Fruit fly (Drosophila melanogaster): ENCODE results near the gene CG11349.

CG11349 gene

DNA sequence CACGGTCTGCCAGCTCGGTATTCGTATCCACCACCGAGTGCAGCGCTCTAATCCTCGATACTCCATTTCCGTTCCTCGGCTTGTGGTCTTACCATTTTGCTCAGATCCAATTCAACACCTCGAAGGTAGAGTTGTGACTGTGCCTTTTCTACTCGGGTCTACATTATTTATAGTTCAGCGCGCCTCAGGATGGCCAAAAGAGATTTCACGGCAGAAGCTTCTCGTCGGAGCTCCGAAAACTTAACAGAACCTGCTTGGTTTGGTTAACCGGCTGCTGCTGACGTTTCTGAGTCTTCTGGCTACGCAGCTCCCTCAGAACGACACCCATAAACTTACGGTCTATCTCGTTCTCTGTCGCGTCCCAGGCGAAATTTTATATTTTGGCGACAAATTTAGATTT lies 6.3 kb upstream of the CG11349 start, which contains the start of gene CG32241:
Gene CG32241, minus strand, starts transcription at position 101 of the 400 bp plus-strand sequence.
- no peak for TF ChIP-seq CG17801 (GFP tag; optimal IDR thresholded peaks at IDR 0.05; ENCODE audit: partially characterized antibody)

DNA sequence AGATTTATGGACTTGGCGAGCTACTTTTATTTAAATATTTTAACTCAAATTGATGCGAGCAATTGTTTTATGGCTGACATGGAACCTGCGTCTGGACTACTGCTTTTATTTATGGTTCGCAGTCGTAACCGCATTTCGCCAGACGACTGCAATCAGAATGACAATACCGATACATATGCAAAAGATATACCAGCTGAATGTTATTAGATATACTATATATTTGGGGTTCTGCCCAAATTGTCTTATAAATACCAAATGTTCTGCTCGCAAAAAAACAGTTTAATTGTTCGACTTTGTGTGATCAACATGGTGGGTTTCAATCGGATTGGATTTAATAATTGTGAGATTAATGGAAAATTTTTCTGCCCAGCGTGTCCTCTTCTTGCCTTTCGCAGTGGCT lies 3.2 kb upstream of the CG11349 start, which contains the start of gene CG32249:
Gene CG32249, plus strand, starts transcription at position 301 of the 400 bp plus-strand sequence.
- no peak for TF ChIP-seq CG17801 (GFP tag; optimal IDR thresholded peaks at IDR 0.05; ENCODE audit: partially characterized antibody)

DNA sequence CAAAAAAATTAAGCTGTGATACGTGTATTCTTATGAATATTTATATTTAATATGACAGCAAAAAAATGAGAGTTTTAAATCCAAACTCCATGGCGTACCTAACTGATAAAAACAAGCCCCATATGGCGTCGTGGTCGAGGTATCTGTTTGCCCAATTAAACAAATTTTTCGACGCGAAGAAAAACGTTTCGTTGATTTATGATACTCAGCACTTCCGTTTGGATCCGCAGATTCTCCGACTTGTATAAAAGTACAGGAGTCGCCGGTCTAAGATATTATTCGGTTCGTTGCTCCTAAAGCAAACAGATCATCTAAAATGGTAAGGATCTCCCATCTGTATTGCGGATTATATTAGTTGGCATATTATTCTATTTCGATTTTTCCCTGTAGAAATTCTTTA lies 1.4 kb upstream of the CG11349 start, which contains the start of gene CG32248:
Gene CG32248, plus strand, starts transcription at position 301 of the 400 bp plus-strand sequence.
- TF ChIP-seq CG17801 (GFP tag; optimal IDR thresholded peaks at IDR 0.05; ENCODE audit: partially characterized antibody): no peak

DNA sequence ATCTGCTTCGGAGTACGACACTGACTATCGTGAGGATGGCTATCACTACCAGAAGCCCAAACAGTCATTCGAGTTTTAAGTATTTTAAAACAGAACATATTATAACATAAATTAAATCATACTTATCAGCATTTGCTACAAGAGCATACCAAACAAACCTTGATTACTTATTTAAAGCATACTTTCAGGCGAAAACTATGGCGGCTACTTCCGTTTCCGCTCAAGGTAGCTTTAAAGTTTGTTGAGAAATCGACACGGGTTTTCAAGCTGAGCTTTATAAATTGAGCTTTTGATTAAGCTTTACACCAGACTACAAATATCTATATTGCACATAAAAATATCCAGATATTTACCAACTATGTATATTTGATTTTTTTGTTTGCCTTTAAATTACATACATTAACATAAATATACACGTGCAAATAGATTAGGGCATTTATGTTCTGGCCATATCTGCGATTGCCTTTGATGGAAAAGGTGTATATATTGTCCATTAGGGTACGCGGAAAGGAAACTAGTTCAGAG lies 2.1 kb downstream of the CG11349 start:
- TF ChIP-seq CG17801 (GFP tag; optimal IDR thresholded peaks at IDR 0.05; ENCODE audit: partially characterized antibody): peak; percentile 86

DNA sequence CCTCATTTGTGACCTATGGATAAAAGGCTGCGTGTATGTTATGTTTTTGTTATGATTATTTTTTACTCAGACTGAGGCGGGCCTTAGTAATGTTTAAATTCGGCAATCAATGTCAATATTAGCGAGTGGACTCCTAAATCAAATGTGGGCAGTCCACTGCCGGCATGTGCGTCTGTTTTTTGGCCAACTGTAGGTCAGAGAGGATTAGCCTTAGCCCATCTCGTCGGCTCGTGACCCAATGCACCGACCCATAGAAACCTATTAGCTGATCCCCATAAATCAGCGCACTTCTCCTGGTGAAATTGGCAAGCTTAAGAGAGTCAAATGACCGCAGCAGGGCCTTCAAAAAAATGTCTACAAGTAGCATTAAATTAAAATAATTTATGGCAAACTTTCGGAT lies 2.8 kb downstream of the CG11349 start:
- TF ChIP-seq CG17801 (GFP tag; optimal IDR thresholded peaks at IDR 0.05; ENCODE audit: partially characterized antibody): no peak

DNA sequence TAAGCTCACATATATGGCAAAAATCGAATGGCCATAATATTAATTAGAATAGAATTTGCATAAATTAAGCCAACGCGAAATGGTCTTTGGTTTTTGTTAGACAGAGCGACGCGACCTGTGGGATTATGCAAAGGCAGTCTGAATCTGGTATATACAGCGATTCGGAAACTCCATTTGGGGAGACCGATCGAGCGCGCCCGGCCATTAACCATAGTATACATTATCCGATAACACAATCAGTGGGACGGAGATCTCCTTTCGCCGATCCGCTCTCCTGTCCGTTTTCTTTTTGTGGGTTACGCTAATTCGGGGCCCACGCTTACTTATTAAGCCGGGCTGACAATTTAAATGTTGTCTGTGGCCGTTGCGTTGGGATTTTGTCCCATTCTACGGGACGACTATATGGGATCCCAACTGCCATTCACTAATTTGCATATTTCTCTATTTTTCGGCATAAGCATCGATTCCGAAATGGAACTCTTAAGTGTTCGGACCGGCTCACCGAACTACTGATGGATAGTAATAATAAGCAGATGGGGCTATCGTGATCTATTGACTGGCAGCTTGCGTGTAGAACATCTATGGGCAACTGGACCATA lies 4.9 kb downstream of the CG11349 start:
- TF ChIP-seq CG17801 (GFP tag; optimal IDR thresholded peaks at IDR 0.05; ENCODE audit: partially characterized antibody): no peak

DNA sequence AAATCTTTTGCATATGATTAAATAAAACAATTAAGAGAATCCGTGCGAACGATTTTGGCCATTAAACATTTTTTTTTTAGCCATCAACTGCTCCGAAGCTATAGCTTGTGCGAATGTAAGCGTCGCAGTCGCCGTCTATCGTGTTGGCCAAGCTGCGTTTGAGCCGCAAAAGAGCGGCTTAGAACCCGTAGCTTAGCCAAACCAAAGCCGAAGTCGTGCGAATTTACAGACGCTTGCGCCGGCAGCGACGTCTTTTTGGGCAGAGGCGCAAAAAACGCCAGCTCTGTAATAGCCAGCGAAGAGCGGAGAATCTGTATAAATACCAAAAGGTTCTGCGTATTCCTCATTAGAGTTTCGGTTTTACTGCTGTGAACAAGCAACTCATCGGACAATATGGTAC lies 7.1 kb downstream of the CG11349 start, which contains the start of gene CG7465:
Gene CG7465, plus strand, starts transcription at position 346 of the 400 bp plus-strand sequence.
- no peak for TF ChIP-seq CG17801 (GFP tag; optimal IDR thresholded peaks at IDR 0.05; ENCODE audit: partially characterized antibody)

DNA sequence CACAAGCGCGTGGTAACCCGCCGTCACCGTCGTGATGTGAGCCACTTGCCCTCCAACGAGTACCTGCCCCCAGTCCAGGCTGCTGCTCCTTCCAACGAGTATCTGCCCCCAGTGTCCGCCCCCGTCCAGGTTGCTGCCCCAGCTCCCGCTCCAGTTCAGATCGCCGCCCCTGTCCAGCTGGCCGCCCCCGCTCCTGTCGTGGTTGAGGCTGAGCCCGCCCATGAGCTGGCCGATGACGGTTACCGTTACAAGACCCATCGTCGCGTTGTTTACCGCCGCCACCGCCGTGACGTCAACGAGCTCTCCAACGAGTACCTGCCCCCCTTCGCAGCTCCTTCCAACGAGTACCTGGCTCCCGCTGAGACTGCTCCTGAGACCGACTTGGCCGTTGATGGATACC lies 7.9 kb downstream of the CG11349 start:
- TF ChIP-seq CG17801 (GFP tag; optimal IDR thresholded peaks at IDR 0.05; ENCODE audit: partially characterized antibody): no peak

DNA sequence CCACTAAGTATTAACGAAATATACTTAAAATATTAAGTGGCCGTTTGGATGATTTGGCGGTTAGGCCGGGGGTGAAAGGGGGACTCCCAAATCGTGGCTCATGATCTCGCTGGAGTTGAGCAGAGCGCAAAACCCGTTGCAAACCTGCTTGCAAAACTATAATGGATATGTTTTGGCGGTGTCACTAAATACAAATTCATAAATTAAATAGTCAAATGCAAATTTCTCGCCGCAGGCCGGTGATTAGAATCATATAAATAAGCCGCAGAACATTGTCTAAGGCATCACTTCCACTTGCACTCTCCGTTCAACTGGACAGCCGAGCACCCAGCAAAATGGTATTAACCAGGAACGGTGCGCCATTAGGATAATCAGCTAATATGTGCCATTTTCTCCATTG lies 9.6 kb downstream of the CG11349 start, which contains the start of gene CG11350:
Gene CG11350, plus strand, starts transcription at position 301 of the 400 bp plus-strand sequence.
- TF ChIP-seq CG17801 (GFP tag; optimal IDR thresholded peaks at IDR 0.05; ENCODE audit: partially characterized antibody): no peak

DNA sequence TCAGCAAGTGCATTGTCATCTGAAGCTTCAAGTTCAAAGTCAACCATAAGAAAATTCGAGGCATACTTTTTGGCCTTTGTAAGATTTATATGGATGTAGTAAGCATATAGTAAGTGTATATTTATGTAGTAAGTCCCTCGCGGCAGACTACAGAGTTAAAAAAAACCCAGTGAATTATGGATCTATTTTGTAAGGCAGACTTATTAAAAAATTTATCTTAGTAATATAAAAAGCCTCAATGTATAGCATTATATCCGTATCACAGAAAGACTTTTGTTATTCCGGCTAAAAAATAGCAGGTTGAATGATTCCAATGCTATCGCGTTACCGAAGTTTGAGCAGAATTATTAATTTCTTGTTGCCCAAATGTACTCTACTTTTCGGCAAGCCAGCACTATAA lies 11.8 kb downstream of the CG11349 start:
- no peak for TF ChIP-seq CG17801 (GFP tag; optimal IDR thresholded peaks at IDR 0.05; ENCODE audit: partially characterized antibody)

DNA sequence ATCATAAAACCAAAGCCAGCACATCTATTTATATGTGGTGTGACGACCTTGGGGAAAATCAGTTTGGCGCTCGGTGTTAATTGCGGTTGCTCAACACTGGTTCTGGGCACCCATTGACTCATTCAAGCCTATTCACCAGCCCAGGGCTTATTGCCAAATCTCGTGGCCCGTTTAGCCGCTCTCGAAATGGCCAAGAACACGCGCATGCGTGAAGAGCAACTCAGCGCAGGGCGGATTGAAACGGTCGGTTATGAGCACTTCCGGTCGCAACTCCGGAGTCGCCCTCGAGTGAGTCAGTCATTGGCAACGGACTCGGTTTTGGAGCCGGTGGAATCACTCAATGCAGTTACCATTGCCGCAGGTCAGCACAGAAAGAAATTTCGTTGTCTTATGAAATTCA lies 16.6 kb downstream of the CG11349 start:
- TF ChIP-seq CG17801 (GFP tag; optimal IDR thresholded peaks at IDR 0.05; ENCODE audit: partially characterized antibody): no peak

DNA sequence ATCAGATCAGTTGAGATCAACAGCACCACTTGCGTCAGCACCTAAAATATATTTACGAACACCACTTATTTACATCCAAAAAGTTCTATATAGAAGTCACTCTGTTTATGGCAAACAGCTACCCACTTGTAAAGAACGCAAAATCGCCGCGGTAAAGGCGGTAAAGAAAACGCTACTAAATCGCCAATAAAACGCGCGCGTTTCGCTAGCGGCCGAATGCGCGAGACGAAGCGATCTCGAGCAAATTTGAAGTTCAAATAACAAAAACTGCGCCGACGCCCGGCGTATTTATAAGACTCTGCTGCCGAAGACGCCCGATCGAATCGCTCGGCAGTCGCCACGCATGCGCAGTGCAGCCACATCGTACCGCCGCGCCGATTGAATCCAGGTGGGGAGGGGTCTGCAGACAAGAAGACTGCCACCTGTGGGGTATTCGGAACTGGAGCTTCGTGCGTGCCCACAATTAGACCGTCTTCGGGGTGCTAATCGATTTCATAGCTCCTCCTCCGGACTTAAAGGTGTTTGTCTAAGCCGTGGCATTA lies 17.9 kb downstream of the CG11349 start, which contains the start of gene CG13722:
Gene CG13722, minus strand, starts transcription at position 262 of the 542 bp plus-strand sequence.
- TF ChIP-seq CG17801 (GFP tag; optimal IDR thresholded peaks at IDR 0.05; ENCODE audit: partially characterized antibody): no peak

DNA sequence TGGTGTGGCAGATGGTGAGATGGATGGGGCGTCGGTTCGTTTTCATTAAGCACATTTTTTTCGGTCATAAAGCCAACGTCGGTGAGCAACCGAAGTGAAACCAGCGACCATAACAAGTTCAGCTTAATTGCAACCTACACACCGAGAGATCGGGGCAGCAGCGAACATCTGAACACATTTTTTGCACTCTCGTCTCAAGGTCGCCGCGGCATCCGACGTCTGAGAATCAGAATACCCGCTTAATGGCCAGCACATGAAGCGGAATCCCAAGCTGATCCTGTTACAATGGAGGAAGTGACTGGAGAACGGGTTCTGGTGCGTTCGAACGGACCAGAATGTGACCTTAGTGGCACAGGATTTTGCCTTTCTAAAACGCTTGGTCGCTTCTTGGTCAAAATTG lies 20.7 kb downstream of the CG11349 start:
- no peak for TF ChIP-seq CG17801 (GFP tag; optimal IDR thresholded peaks at IDR 0.05; ENCODE audit: partially characterized antibody)

DNA sequence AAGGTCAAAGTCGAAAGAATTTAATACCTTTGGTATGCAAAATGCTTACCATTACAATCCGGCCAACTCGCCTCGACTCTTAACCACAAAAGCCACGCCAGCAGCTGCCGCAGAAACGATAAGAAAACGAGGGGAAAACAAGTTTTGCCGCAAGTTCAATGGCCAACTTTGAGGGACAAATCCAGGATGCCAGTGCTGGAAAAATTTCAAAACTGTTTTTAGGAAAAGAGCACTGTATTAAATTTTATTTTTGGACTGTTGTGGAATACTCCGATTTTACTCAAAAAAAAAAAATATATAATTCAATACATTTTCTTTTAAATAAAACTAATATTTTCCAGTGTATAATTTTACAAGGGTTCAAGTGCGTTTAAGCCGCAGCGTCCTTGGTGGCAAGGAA lies 21.7 kb downstream of the CG11349 start:
- TF ChIP-seq CG17801 (GFP tag; optimal IDR thresholded peaks at IDR 0.05; ENCODE audit: partially characterized antibody): no peak

DNA sequence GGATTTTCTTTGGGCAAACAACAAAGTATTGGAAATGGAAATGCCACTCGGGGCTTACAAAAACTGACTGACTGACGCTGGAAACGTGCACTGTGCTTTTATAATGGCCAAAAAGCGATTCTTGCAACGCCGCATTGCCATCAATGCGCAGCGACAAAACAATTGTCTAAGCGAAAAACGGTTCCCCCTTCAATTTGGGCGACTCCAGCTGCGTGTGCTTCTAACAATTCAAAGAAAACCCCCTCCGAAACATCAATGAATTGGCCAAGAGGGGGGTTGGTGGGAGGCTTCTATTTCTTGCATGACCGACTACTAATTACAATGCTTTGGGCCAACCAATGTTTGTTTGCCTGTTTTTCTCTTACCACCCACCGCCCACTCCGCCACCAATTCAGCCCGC lies 24.8 kb downstream of the CG11349 start, which contains the start of gene CG13721:
Gene CG13721, minus strand, starts transcription at position 101 of the 400 bp plus-strand sequence.
- no peak for TF ChIP-seq CG17801 (GFP tag; optimal IDR thresholded peaks at IDR 0.05; ENCODE audit: partially characterized antibody)

DNA sequence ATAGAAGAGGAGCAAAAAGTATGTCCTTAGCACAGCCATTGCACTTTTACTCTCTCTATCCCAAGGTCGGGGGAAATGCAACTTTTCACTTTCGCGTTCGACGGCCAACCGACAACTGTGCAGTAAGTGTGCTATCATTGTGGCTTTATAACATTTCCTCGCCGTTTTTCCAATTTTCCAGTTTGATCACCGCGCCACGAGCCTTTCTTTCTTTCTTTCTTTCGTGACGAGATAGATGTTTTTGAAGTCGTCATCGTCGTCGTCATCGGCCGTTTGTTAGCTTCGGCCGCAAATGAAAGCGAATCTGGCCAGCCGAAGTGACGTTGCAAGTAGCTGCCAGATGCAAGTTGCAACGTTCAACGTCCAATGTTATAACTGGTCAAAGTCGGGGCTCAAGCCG lies 27.5 kb downstream of the CG11349 start, which contains the start of gene CG13720:
Gene CG13720, minus strand, starts transcription at position 101 of the 400 bp plus-strand sequence.
- TF ChIP-seq CG17801 (GFP tag; optimal IDR thresholded peaks at IDR 0.05; ENCODE audit: partially characterized antibody): no peak

Measured in ovary, adult (tissue).